Fruit fly (Drosophila melanogaster) whole organism, wandering third instar larva: ENCODE data around the gene CoRest.

Source experiments
- CG32264 ChIP-seq: fragments of 200-800 bp; sonication (Bioruptor generic); optimal IDR thresholded peaks from 2 replicates; lab custom pipeline; 2016; ENCODE audit warnings: missing biosample characterization, missing genetic modification characterization
- Jra ChIP-seq: sonication (Bioruptor generic); optimal IDR thresholded peaks from 2 replicates; lab custom pipeline; 2016; ENCODE audit warnings: missing biosample characterization, missing genetic modification characterization
- Mio ChIP-seq: sonication (Bioruptor generic); optimal IDR thresholded peaks from 2 replicates; lab custom pipeline; 2016; ENCODE audit warnings: missing biosample characterization, missing genetic modification characterization
- Sp1 ChIP-seq: fragments of 200-800 bp; sonication (Bioruptor generic); optimal IDR thresholded peaks from 3 replicates; lab custom pipeline; 2019; ENCODE audit warnings: missing biosample characterization, mild to moderate bottlenecking, missing genetic modification characterization, moderate library complexity
- br ChIP-seq: fragments of 200-800 bp; sonication (Bioruptor generic); optimal IDR thresholded peaks from 2 replicates; lab custom pipeline; 2016; ENCODE audit warnings: missing biosample characterization, missing genetic modification characterization
- dl ChIP-seq, 2 experiments: fragments of 175-275, 200-275 bp in 1 of 2; fragments of 200-275 bp in 1 of 2; sonication (Bioruptor generic); optimal IDR thresholded peaks; lab custom pipeline; 2018; ENCODE audit warnings: mild to moderate bottlenecking in 2 of 2, missing biosample characterization in 2 of 2, missing genetic modification characterization in 2 of 2, moderate library complexity in 2 of 2; ENCODE audit not compliant: partially characterized antibody in 2 of 2, insufficient read depth in 1 of 2
- fru ChIP-seq: fragments of 200-800 bp; sonication (Bioruptor generic); optimal IDR thresholded peaks from 3 replicates; lab custom pipeline; 2016; ENCODE audit warnings: missing biosample characterization, mild to moderate bottlenecking, missing genetic modification characterization
- jim ChIP-seq: fragments of 175-275, 200-325 bp; sonication (Bioruptor generic); optimal IDR thresholded peaks from 2 replicates; lab custom pipeline; 2016; ENCODE audit warnings: missing biosample characterization, mild to moderate bottlenecking, missing genetic modification characterization
- rgr ChIP-seq: fragments of 200-800 bp; sonication (Bioruptor generic); optimal IDR thresholded peaks from 3 replicates; lab custom pipeline; 2016; ENCODE audit warnings: missing biosample characterization, mild to moderate bottlenecking, missing genetic modification characterization
- sv ChIP-seq: fragments of 200-800 bp; sonication (Bioruptor generic); optimal IDR thresholded peaks from 3 replicates; lab custom pipeline; 2016; ENCODE audit warnings: missing biosample characterization, missing genetic modification characterization
- woc ChIP-seq: sonication (Bioruptor generic); optimal IDR thresholded peaks from 2 replicates; lab custom pipeline; 2016; ENCODE audit warnings: missing biosample characterization, mild to moderate bottlenecking, missing genetic modification characterization

DNA sequence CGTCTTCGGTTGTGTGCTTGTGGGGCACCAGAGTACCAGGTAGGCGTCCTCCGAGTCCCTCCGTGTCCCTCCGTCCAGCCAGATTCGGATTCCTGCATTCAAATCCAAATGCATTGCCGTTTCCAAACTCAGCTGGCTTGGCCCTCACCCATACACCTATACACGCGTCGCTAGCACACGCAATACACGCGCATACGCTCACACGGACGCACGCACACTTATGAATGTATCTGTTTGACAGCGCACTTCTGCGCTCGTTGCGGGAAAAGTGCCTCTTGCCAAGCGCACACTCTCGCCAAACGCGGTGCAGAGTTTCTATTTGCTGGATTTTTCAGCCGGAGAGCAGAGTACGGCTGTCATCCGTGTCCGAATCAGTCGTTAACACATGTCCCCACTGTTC lies 868 bp downstream of the CoRest start:
- TF ChIP-seq Sp1 (no peak), rgr (no peak), woc (no peak), sv (no peak), br (GFP tag; lab: Kevin White, UChicago) (no peak), fru (GFP tag; lab: Kevin White, UChicago) (no peak), Jra (GFP tag; lab: Kevin White, UChicago) (no peak), CG32264 (GFP tag; lab: Kevin White, UChicago) (no peak), dl (GFP tag; optimal IDR thresholded peaks at IDR 0.05; lab: Kevin White, UChicago; ENCODE audit: insufficient read depth in 1 of 2, partially characterized antibody in 2 of 2) (no peak), Mio (GFP tag; lab: Kevin White, UChicago) (no peak), jim (GFP tag; lab: Kevin White, UChicago) (no peak)
